Fruit fly (Drosophila melanogaster): ENCODE measurements around the gene Hsc70-3.

Hsc70-3 gene

dm6 chrX:11854758-11855465, 48.0 kb upstream of the Hsc70-3 start, which contains the start of the genes CG10347 and ATP7 (continued):
- TF ChIP-seq NFAT (GFP tag; IDR thresholded peaks at IDR 0.05) (no peak), ssp (GFP tag; IDR thresholded peaks at IDR 0.05) (no peak), CG8290 (GFP tag; optimal IDR thresholded peaks at IDR 0.05) (no peak), CG8290 (tag; optimal IDR thresholded peaks at IDR 0.05) (peak in 1 of 2 experiments; percentile 35), CG10462 (GFP tag; optimal IDR thresholded peaks at IDR 0.05) (peak; percentile 43), shn (GFP tag; optimal IDR thresholded peaks at IDR 0.05) (peak; percentile 18), Dip3 (GFP tag; optimal IDR thresholded peaks at IDR 0.05) (peak; percentile 36), CG31365 (tag; optimal IDR thresholded peaks at IDR 0.05) (no peak), ap (GFP tag; IDR thresholded peaks at IDR 0.05) (no peak), Hr39 (optimal IDR thresholded peaks at IDR 0.05) (no peak), CG12071 (GFP tag; optimal IDR thresholded peaks at IDR 0.05) (no peak), Gug (GFP tag; IDR thresholded peaks at IDR 0.05) (peak; percentile 20; the same call in 1 of the 4 replicates), lilli (GFP tag; optimal IDR thresholded peaks at IDR 0.05) (peak; percentile 55), crol (GFP tag; IDR thresholded peaks at IDR 0.05) (no peak), fru (optimal IDR thresholded peaks at IDR 0.05) (no peak), Sox102F (GFP tag; optimal IDR thresholded peaks at IDR 0.05) (no peak), tap (tag; optimal IDR thresholded peaks at IDR 0.05) (no peak), hb (GFP tag; IDR thresholded peaks at IDR 0.05; ENCODE audit: partially characterized antibody) (peak; percentile 80), CG7271 (tag; optimal IDR thresholded peaks at IDR 0.05) (no peak), rib (GFP tag; IDR thresholded peaks at IDR 0.05) (no peak), trh (GFP tag; optimal IDR thresholded peaks at IDR 0.05) (no peak), CG17829 (tag; optimal IDR thresholded peaks at IDR 0.05) (peak; percentile 41), H15 (GFP tag; IDR thresholded peaks at IDR 0.05) (0 out of 3 replicates have a peak, but pooled peaks have one; percentile 23), zfh1 (GFP tag; IDR thresholded peaks at IDR 0.05) (no peak), knrl (GFP tag; IDR thresholded peaks at IDR 0.05; ENCODE audit: partially characterized antibody) (peak; percentile 93), cad (GFP tag; optimal IDR thresholded peaks at IDR 0.05) (no peak), Dip2 (GFP tag; IDR thresholded peaks at IDR 0.05) (no peak), ttk (GFP tag; IDR thresholded peaks at IDR 0.05) (no peak), BEAF-32 (GFP tag; optimal IDR thresholded peaks at IDR 0.05) (peak; percentile 93), CkIIα-i1 (GFP tag; IDR thresholded peaks at IDR 0.05) (no peak), Trl (optimal IDR thresholded peaks at IDR 0.05) (no peak), Trl (GFP tag; optimal IDR thresholded peaks at IDR 0.05) (peak; percentile 2), CG3847 (GFP tag; IDR thresholded peaks at IDR 0.05) (no peak), CG10654 (GFP tag; optimal IDR thresholded peaks at IDR 0.05) (no peak), pita (GFP tag; optimal IDR thresholded peaks at IDR 0.05) (no peak), CG12391 (tag; optimal IDR thresholded peaks at IDR 0.05) (peak; percentile 59), CG10267 (tag; optimal IDR thresholded peaks at IDR 0.05) (peak; percentile 70), ham (GFP tag; IDR thresholded peaks at IDR 0.05) (no peak), CG13287 (GFP tag; IDR thresholded peaks at IDR 0.05; ENCODE audit: partially characterized antibody) (peak; percentile 96), Ets97D (GFP tag; optimal IDR thresholded peaks at IDR 0.05) (peak; percentile 53), org-1 (GFP tag; optimal IDR thresholded peaks at IDR 0.05) (no peak), CG1832 (GFP tag; optimal IDR thresholded peaks at IDR 0.05) (no peak), CG10209 (GFP tag; optimal IDR thresholded peaks at IDR 0.05) (no peak), CG33557 (GFP tag; optimal IDR thresholded peaks at IDR 0.05) (no peak), gro (GFP tag; optimal IDR thresholded peaks at IDR 0.05) (peak; percentile 0), CG8924 (tag; optimal IDR thresholded peaks at IDR 0.05) (peak; percentile 41), Chrac-16 (GFP tag; optimal IDR thresholded peaks at IDR 0.05) (no peak), chm (GFP tag; IDR thresholded peaks at IDR 0.05) (no peak), CG4282 (GFP tag; optimal IDR thresholded peaks at IDR 0.05) (no peak), jing (GFP tag; optimal IDR thresholded peaks at IDR 0.05) (no peak), CG11696 (GFP tag; IDR thresholded peaks at IDR 0.05) (no peak), jigr1 (GFP tag; IDR thresholded peaks at IDR 0.05) (no peak), Kr (GFP tag; optimal IDR thresholded peaks at IDR 0.05) (no peak)
